Worm (Caenorhabditis elegans) whole organism, late embryonic: ENCODE data around the gene T05A8.7.

Source experiments
- C08G9.2 ChIP-seq: sonication (generic microtip); optimal IDR thresholded peaks from 2 replicates; lab custom pipeline; 2016; ENCODE audit warnings: mild to moderate bottlenecking, missing genetic modification characterization, moderate library complexity, missing compliant biosample characterization
- C38D4.7 ChIP-seq: fragments of 200-800 bp; sonication (Bioruptor generic); optimal IDR thresholded peaks from 2 replicates; lab custom pipeline; 2018; ENCODE audit warnings: mild to moderate bottlenecking, missing genetic modification characterization, moderate library complexity, missing compliant biosample characterization
- K09A11.1 ChIP-seq: sonication (generic microtip); optimal IDR thresholded peaks from 2 replicates; lab custom pipeline; 2017; ENCODE audit warnings: antibody characterized with exemption, mild to moderate bottlenecking, missing genetic modification characterization, missing compliant biosample characterization; ENCODE audit not compliant: insufficient read depth
- T23F11.4 ChIP-seq: fragments of 200-800 bp; sonication (Bioruptor generic); optimal IDR thresholded peaks from 2 replicates; lab custom pipeline; 2018; ENCODE audit warnings: mild to moderate bottlenecking, missing genetic modification characterization, missing compliant biosample characterization
- ahr-1 ChIP-seq: sonication (generic microtip); optimal IDR thresholded peaks from 2 replicates; lab custom pipeline; 2016; ENCODE audit warnings: missing genetic modification characterization, missing compliant biosample characterization
- ceh-14 ChIP-seq: sonication (generic microtip); optimal IDR thresholded peaks from 2 replicates; lab custom pipeline; 2016; ENCODE audit warnings: missing genotype, missing genetic modification characterization, missing compliant biosample characterization
- ceh-18 ChIP-seq: sonication (generic microtip); optimal IDR thresholded peaks from 2 replicates; lab custom pipeline; 2016; ENCODE audit warnings: missing genetic modification characterization, missing compliant biosample characterization
- ceh-2 ChIP-seq: sonication (generic microtip); optimal IDR thresholded peaks from 2 replicates; lab custom pipeline; 2016; ENCODE audit warnings: missing genotype, missing genetic modification characterization, missing compliant biosample characterization
- ceh-24 ChIP-seq: sonication (generic microtip); optimal IDR thresholded peaks from 2 replicates; lab custom pipeline; 2016; ENCODE audit warnings: mild to moderate bottlenecking, missing genetic modification characterization, missing compliant biosample characterization
- ceh-31 ChIP-seq: sonication (generic microtip); optimal IDR thresholded peaks from 2 replicates; lab custom pipeline; 2016; ENCODE audit warnings: missing genetic modification characterization, missing compliant biosample characterization
- ceh-6 ChIP-seq: fragments of 200-800 bp; sonication (Bioruptor generic); optimal IDR thresholded peaks from 2 replicates; lab custom pipeline; 2018; ENCODE audit warnings: mild to moderate bottlenecking, missing genetic modification characterization, missing compliant biosample characterization
- che-1 ChIP-seq: sonication (generic microtip); optimal IDR thresholded peaks from 2 replicates; lab custom pipeline; 2016; ENCODE audit warnings: mild to moderate bottlenecking, missing genetic modification characterization, missing compliant biosample characterization
- dmd-4 ChIP-seq: sonication (generic microtip); optimal IDR thresholded peaks from 2 replicates; lab custom pipeline; 2016; ENCODE audit warnings: borderline replicate concordance, missing genetic modification characterization, missing compliant biosample characterization
- elt-2 ChIP-seq: sonication (generic microtip); optimal IDR thresholded peaks from 2 replicates; lab custom pipeline; 2016; ENCODE audit warnings: missing genetic modification reagents, missing genetic modification characterization, missing compliant biosample characterization
- ets-4 ChIP-seq: sonication (generic microtip); optimal IDR thresholded peaks from 2 replicates; lab custom pipeline; 2016; ENCODE audit warnings: missing genetic modification characterization, missing compliant biosample characterization
- eyg-1 ChIP-seq: sonication (generic microtip); optimal IDR thresholded peaks from 2 replicates; lab custom pipeline; 2016; ENCODE audit warnings: missing genotype, missing genetic modification characterization, missing compliant biosample characterization
- fkh-10 ChIP-seq: fragments of 150-350 bp; optimal IDR thresholded peaks from 2 replicates; lab custom pipeline; 2014; ENCODE audit warnings: missing biosample characterization, missing genetic modification reagents, missing genetic modification characterization
- hlh-8 ChIP-seq: sonication (generic microtip); optimal IDR thresholded peaks from 2 replicates; lab custom pipeline; 2016; ENCODE audit warnings: missing genotype, missing genetic modification characterization, missing compliant biosample characterization
- lim-6 ChIP-seq: sonication (generic microtip); optimal IDR thresholded peaks from 2 replicates; lab custom pipeline; 2016; ENCODE audit warnings: missing genetic modification characterization, missing compliant biosample characterization
- lin-11 ChIP-seq: fragments of 200-800 bp; sonication (Bioruptor generic); optimal IDR thresholded peaks from 2 replicates; lab custom pipeline; 2018; ENCODE audit warnings: mild to moderate bottlenecking, missing genetic modification characterization, missing compliant biosample characterization
- nfya-1 ChIP-seq: sonication (generic microtip); optimal IDR thresholded peaks from 2 replicates; lab custom pipeline; 2017; ENCODE audit warnings: missing genetic modification characterization, mild to moderate bottlenecking, missing compliant biosample characterization, antibody characterized with exemption, moderate library complexity
- nhr-11 ChIP-seq: fragments of 150-350 bp; optimal IDR thresholded peaks from 2 replicates; lab custom pipeline; 2014; ENCODE audit warnings: missing biosample characterization, missing genetic modification characterization
- nhr-232 ChIP-seq: sonication (generic microtip); optimal IDR thresholded peaks from 2 replicates; lab custom pipeline; 2016; ENCODE audit warnings: missing genetic modification characterization, missing compliant biosample characterization
- pag-3 ChIP-seq: sonication (generic microtip); optimal IDR thresholded peaks from 2 replicates; lab custom pipeline; 2016; ENCODE audit warnings: missing compliant biosample characterization, missing genetic modification characterization, borderline replicate concordance
- pha-4 ChIP-seq: fragments of 150-350 bp; optimal IDR thresholded peaks from 2 replicates; lab custom pipeline; 2018; ENCODE audit warnings: missing biosample characterization, missing genetic modification reagents, missing genetic modification characterization
- pros-1 ChIP-seq: fragments of 150-350 bp; optimal IDR thresholded peaks from 2 replicates; lab custom pipeline; 2014; ENCODE audit warnings: missing biosample characterization, missing genetic modification reagents, missing genetic modification characterization
- rnt-1 ChIP-seq: sonication (generic microtip); optimal IDR thresholded peaks from 2 replicates; lab custom pipeline; 2016; ENCODE audit warnings: missing genetic modification characterization, missing compliant biosample characterization
- syd-9 ChIP-seq: sonication (generic microtip); optimal IDR thresholded peaks from 2 replicates; lab custom pipeline; 2016; ENCODE audit warnings: mild to moderate bottlenecking, missing genetic modification characterization, moderate library complexity, missing compliant biosample characterization
- tbx-2 ChIP-seq: sonication (generic microtip); optimal IDR thresholded peaks from 2 replicates; lab custom pipeline; 2016; ENCODE audit warnings: missing genetic modification characterization, missing compliant biosample characterization
- tbx-7 ChIP-seq: sonication (generic microtip); optimal IDR thresholded peaks from 2 replicates; lab custom pipeline; 2016; ENCODE audit warnings: missing genotype, missing genetic modification characterization, missing compliant biosample characterization
- ttx-3 ChIP-seq: sonication (generic microtip); optimal IDR thresholded peaks from 2 replicates; lab custom pipeline; 2016; ENCODE audit warnings: missing genetic modification reagents, missing genetic modification characterization, missing compliant biosample characterization
- unc-3 ChIP-seq, 2 experiments: fragments of 200-800 bp in 1 of 2; sonication (Bioruptor generic) in 1 of 2; sonication (generic microtip) in 1 of 2; conservative IDR thresholded peaks in 1 of 2; optimal IDR thresholded peaks in 1 of 2; 2 replicates each; pipeline versions ENCODE4 v1.3.6 to Lab custom; 2016 to 2022; ENCODE audit warnings: missing compliant biosample characterization in 2 of 2, missing genetic modification characterization in 2 of 2, missing genetic modification reagents in 1 of 2
- unc-42 ChIP-seq: sonication (generic microtip); optimal IDR thresholded peaks from 2 replicates; lab custom pipeline; 2016; ENCODE audit warnings: missing genotype, missing genetic modification characterization, missing compliant biosample characterization
- zip-5 ChIP-seq: sonication (generic microtip); optimal IDR thresholded peaks from 2 replicates; lab custom pipeline; 2016; ENCODE audit warnings: missing genetic modification characterization, missing compliant biosample characterization
- ztf-16 ChIP-seq: sonication (generic microtip); optimal IDR thresholded peaks from 2 replicates; lab custom pipeline; 2017; ENCODE audit warnings: missing genetic modification characterization, missing compliant biosample characterization

T05A8.7 gene

ce11 chrII:2752536-2752935 is 10.4 kb upstream of the T05A8.7 start, which contains the start of gene F29A7.6 (continued):
- TF ChIP-seq hlh-8 (tag; lab: Kevin White, UChicago) = no peak
- TF ChIP-seq lin-11 (tag; lab: Kevin White, UChicago) = no peak
- TF ChIP-seq C38D4.7 (GFP tag; lab: Kevin White, UChicago) = no peak
- TF ChIP-seq ahr-1 (tag; lab: Kevin White, UChicago) = no peak
- no peak for TF ChIP-seq ceh-6
- no peak for TF ChIP-seq pros-1
- no peak for TF ChIP-seq ttx-3 (tag; lab: Kevin White, UChicago)
- TF ChIP-seq nhr-11 (tag; lab: Kevin White, UChicago) = no peak
- TF ChIP-seq pha-4 (tag; lab: Kevin White, UChicago) = no peak
- TF ChIP-seq ceh-14 (tag; lab: Kevin White, UChicago) = peak; percentile 69
- TF ChIP-seq K09A11.1 = no peak
- no peak for TF ChIP-seq rnt-1 (tag; lab: Kevin White, UChicago)
- TF ChIP-seq lim-6 = peak; percentile 17
- TF ChIP-seq unc-42 (tag; lab: Kevin White, UChicago) = peak; percentile 81
- no peak for TF ChIP-seq syd-9 (tag; lab: Kevin White, UChicago)
- no peak for TF ChIP-seq fkh-10
- peak; percentile 81 for TF ChIP-seq C08G9.2 (tag; lab: Kevin White, UChicago)
- TF ChIP-seq zip-5 = peak; percentile 51
- TF ChIP-seq ceh-24 = no peak
- peak; percentile 4 for TF ChIP-seq eyg-1
- TF ChIP-seq dmd-4 (tag; lab: Kevin White, UChicago) = no peak
- no peak for TF ChIP-seq unc-3 (GFP tag; conservative IDR thresholded peaks at IDR 0.05; lab: Robert Waterston, UW)
- no peak for TF ChIP-seq unc-3 (tag; optimal IDR thresholded peaks at IDR 0.05; lab: Kevin White, UChicago)

DNA sequence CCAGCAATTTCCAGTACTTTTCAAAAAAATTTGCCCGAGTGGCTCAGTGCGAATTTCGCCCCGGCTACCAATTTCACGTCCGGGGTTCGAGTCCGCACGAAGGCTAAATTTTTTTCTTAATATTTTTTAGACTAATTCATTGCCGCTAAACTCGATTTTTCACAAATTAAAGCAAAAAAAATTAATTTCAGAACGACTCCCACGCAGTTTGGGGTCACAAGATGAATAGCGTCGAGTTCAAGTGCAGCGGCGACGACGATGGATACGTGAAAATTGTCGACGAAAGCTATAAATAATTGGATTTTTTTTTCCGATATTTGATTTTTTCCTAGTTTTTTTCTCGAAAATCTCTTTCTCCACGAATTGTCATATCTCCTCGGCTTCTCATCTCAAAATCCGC is 9.1 kb upstream of the T05A8.7 start:
- no peak for TF ChIP-seq K09A11.1
- TF ChIP-seq ttx-3 (tag; lab: Kevin White, UChicago) = no peak
- TF ChIP-seq ets-4 (tag; lab: Kevin White, UChicago) = no peak
- TF ChIP-seq, all 69 proteins: peak for 0

ce11 chrII:2749595-2750048 is 7.5 kb upstream of the T05A8.7 start, which contains the start of gene F29A7.4:
Gene F29A7.4 (plus strand): TSS chrII:2749998.
- TF ChIP-seq che-1 (tag; lab: Kevin White, UChicago) (no peak), elt-2 (tag; lab: Kevin White, UChicago) (peak; percentile 66), nhr-11 (tag; lab: Kevin White, UChicago) (no peak), ahr-1 (tag; lab: Kevin White, UChicago) (no peak), lim-6 (no peak)

ce11 chrII:2747956-2748621 is 5.9 kb upstream of the T05A8.7 start:
- TF ChIP-seq lin-11 (tag; lab: Kevin White, UChicago) (no peak), T23F11.4 (GFP tag; lab: Kevin White, UChicago) (no peak), nhr-232 (no peak), ceh-18 (tag; lab: Kevin White, UChicago) (peak; percentile 41), unc-42 (tag; lab: Kevin White, UChicago) (peak; percentile 71), fkh-10 (no peak), ceh-14 (tag; lab: Kevin White, UChicago) (peak; percentile 47), ceh-24 (no peak), tbx-7 (tag; lab: Kevin White, UChicago) (no peak), ahr-1 (tag; lab: Kevin White, UChicago) (no peak), unc-3 (GFP tag; conservative IDR thresholded peaks at IDR 0.05; lab: Robert Waterston, UW) (no peak), unc-3 (tag; optimal IDR thresholded peaks at IDR 0.05; lab: Kevin White, UChicago) (no peak), ets-4 (tag; lab: Kevin White, UChicago) (no peak), rnt-1 (tag; lab: Kevin White, UChicago) (no peak), pag-3 (tag; lab: Kevin White, UChicago) (peak; percentile 20), ceh-31 (peak; percentile 82), dmd-4 (tag; lab: Kevin White, UChicago) (no peak), lim-6 (no peak), ceh-2 (tag; lab: Kevin White, UChicago) (no peak), tbx-2 (tag; lab: Kevin White, UChicago) (peak; percentile 53), ztf-16 (tag; lab: Kevin White, UChicago) (no peak), nfya-1 (tag; lab: Kevin White, UChicago) (peak; percentile 44)
